Fruit fly (Drosophila melanogaster) whole organism, embryonic: ENCODE data around the gene CG4593.

ENCODE experiments used
- Awh ChIP-seq: fragments of 200-800 bp; sonication (Bioruptor generic); IDR thresholded peaks from 2 replicates; pipeline ENCODE4, ENCODE4 v1.3.6; 2022; ENCODE audit warnings: missing biosample characterization, missing genetic modification characterization
- Bgb ChIP-seq: fragments of 200-800 bp; sonication (Bioruptor generic); IDR thresholded peaks from 2 replicates; pipeline ENCODE4 v1.3.6; 2022; ENCODE audit warnings: missing biosample characterization, missing genetic modification characterization; ENCODE audit not compliant: partially characterized antibody
- CG10321 ChIP-seq: fragments of 200-800 bp; sonication (Bioruptor generic); IDR thresholded peaks from 2 replicates; pipeline ENCODE4 v1.3.6; 2022; ENCODE audit warnings: missing biosample characterization, missing genetic modification characterization
- CG12236 ChIP-seq: fragments of 200-800 bp; sonication (Bioruptor generic); optimal IDR thresholded peaks from 2 replicates; lab custom pipeline; 2016; ENCODE audit warnings: missing biosample characterization, missing genetic modification characterization
- CG1233 ChIP-seq: fragments of 200-800 bp; sonication (Bioruptor generic); optimal IDR thresholded peaks from 4 replicates; lab custom pipeline; 2018; ENCODE audit warnings: missing biosample characterization, mild to moderate bottlenecking, missing genetic modification characterization
- CG13296 ChIP-seq: fragments of 200-800 bp; sonication (Bioruptor generic); optimal IDR thresholded peaks from 3 replicates; lab custom pipeline; 2018; ENCODE audit warnings: missing biosample characterization, mild to moderate bottlenecking, missing genetic modification characterization
- CG17912 ChIP-seq: fragments of 200-800 bp; sonication (Bioruptor generic); optimal IDR thresholded peaks from 2 replicates; lab custom pipeline; 2018; ENCODE audit warnings: missing biosample characterization, mild to moderate bottlenecking, missing genetic modification characterization
- CG2875 ChIP-seq: fragments of 200-800 bp; sonication (Bioruptor generic); optimal IDR thresholded peaks from 2 replicates; lab custom pipeline; 2017; ENCODE audit warnings: missing biosample characterization, mild to moderate bottlenecking, missing genetic modification characterization, missing genetic modification reagents
- CG3163 ChIP-seq: fragments of 200-800 bp; sonication (Bioruptor generic); optimal IDR thresholded peaks from 3 replicates; lab custom pipeline; 2016; ENCODE audit warnings: missing biosample characterization, missing genetic modification characterization
- CG3281 ChIP-seq: fragments of 200-800 bp; sonication (Bioruptor generic); optimal IDR thresholded peaks from 3 replicates; lab custom pipeline; 2017; ENCODE audit warnings: missing biosample characterization, mild to moderate bottlenecking, missing genetic modification characterization
- CG33213 ChIP-seq: fragments of 200-800 bp; sonication (Bioruptor generic); optimal IDR thresholded peaks from 3 replicates; lab custom pipeline; 2016; ENCODE audit warnings: missing biosample characterization, missing genetic modification characterization
- CG4854 ChIP-seq: fragments of 200-800 bp; sonication (Bioruptor generic); optimal IDR thresholded peaks from 2 replicates; lab custom pipeline; 2016; ENCODE audit warnings: missing biosample characterization, missing genetic modification characterization, inconsistent platforms
- CG5180 ChIP-seq: fragments of 200-800 bp; sonication (Bioruptor generic); optimal IDR thresholded peaks from 3 replicates; lab custom pipeline; 2017; ENCODE audit warnings: missing biosample characterization, missing genetic modification characterization, mild to moderate bottlenecking, moderate library complexity, missing genetic modification reagents
- CG8281 ChIP-seq: fragments of 200-800 bp; sonication (Bioruptor generic); optimal IDR thresholded peaks from 2 replicates; lab custom pipeline; 2018; ENCODE audit warnings: missing biosample characterization, mild to moderate bottlenecking, missing genetic modification characterization, moderate library complexity
- CG9215 ChIP-seq: fragments of 200-800 bp; sonication (Bioruptor generic); IDR thresholded peaks from 2 replicates; pipeline ENCODE4 v1.3.6; 2022; ENCODE audit warnings: missing biosample characterization, missing genetic modification characterization
- Chrac-16 ChIP-seq: fragments of 200-800 bp; sonication (Bioruptor generic); optimal IDR thresholded peaks from 3 replicates; lab custom pipeline; 2016; ENCODE audit warnings: missing biosample characterization, missing genetic modification characterization
- D ChIP-seq, 2 experiments: fragments of 200-800 bp in 1 of 2; fragments of >200 bp in 1 of 2; sonication (Bioruptor generic) in 1 of 2; optimal IDR thresholded peaks; 2 replicates in 1 of 2; 3 replicates in 1 of 2; lab custom pipeline; 2017; ENCODE audit warnings: mild to moderate bottlenecking in 1 of 2, missing biosample characterization in 1 of 2, missing genetic modification characterization in 1 of 2, missing genetic modification reagents in 1 of 2
- D19A ChIP-seq: fragments of 200-800 bp; optimal IDR thresholded peaks from 3 replicates; lab custom pipeline; 2019; ENCODE audit warnings: missing biosample characterization, mild to moderate bottlenecking, missing genetic modification characterization, moderate library complexity
- E2f2 ChIP-seq: fragments of 200-800 bp; sonication (Bioruptor generic); IDR thresholded peaks from 2 replicates; pipeline ENCODE4 v1.3.6; 2022; ENCODE audit warnings: missing biosample characterization, missing genetic modification characterization
- Ets97D ChIP-seq: fragments of 200-800 bp; sonication (Bioruptor generic); optimal IDR thresholded peaks from 3 replicates; lab custom pipeline; 2016; ENCODE audit warnings: missing biosample characterization, missing genetic modification characterization
- Fer1 ChIP-seq: fragments of 200-800 bp; sonication (Bioruptor generic); optimal IDR thresholded peaks from 2 replicates; lab custom pipeline; 2017; ENCODE audit warnings: missing biosample characterization, mild to moderate bottlenecking, missing genetic modification characterization
- Fer3 ChIP-seq: fragments of 200-800 bp; sonication (Bioruptor generic); optimal IDR thresholded peaks from 2 replicates; lab custom pipeline; 2018; ENCODE audit warnings: missing biosample characterization, mild to moderate bottlenecking, missing genetic modification characterization, moderate library complexity
- Hey ChIP-seq: fragments of 200-800 bp; sonication (Bioruptor generic); optimal IDR thresholded peaks from 3 replicates; lab custom pipeline; 2018; ENCODE audit warnings: missing biosample characterization, mild to moderate bottlenecking, missing genetic modification characterization
- HmgZ ChIP-seq: fragments of 200-800 bp; sonication (Bioruptor generic); optimal IDR thresholded peaks from 2 replicates; lab custom pipeline; 2018; ENCODE audit warnings: missing biosample characterization, mild to moderate bottlenecking, missing genetic modification characterization
- Hmx ChIP-seq: fragments of 200-800 bp; sonication (Bioruptor generic); optimal IDR thresholded peaks from 2 replicates; lab custom pipeline; 2016; ENCODE audit warnings: missing biosample characterization, missing genetic modification characterization
- Hr39 ChIP-seq: fragments of >200 bp; optimal IDR thresholded peaks from 2 replicates; lab custom pipeline; 2017
- Neu2 ChIP-seq: fragments of 200-800 bp; sonication (Bioruptor generic); optimal IDR thresholded peaks from 3 replicates; lab custom pipeline; 2016; ENCODE audit warnings: missing biosample characterization, missing genetic modification characterization, borderline replicate concordance
- Nf-YA ChIP-seq: fragments of 200-800 bp; sonication (Bioruptor generic); IDR thresholded peaks from 2 replicates; pipeline ENCODE4 v1.3.6; 2022; ENCODE audit warnings: missing biosample characterization, missing genetic modification characterization
- Oli ChIP-seq: fragments of 200-800 bp; sonication (Bioruptor generic); optimal IDR thresholded peaks from 2 replicates; lab custom pipeline; 2018; ENCODE audit warnings: missing biosample characterization, mild to moderate bottlenecking, missing genetic modification characterization, moderate library complexity
- Xbp1 ChIP-seq: fragments of 200-800 bp; sonication (Bioruptor generic); optimal IDR thresholded peaks from 3 replicates; lab custom pipeline; 2016; ENCODE audit warnings: missing biosample characterization, mild to moderate bottlenecking, missing genetic modification characterization
- ap ChIP-seq: fragments of 200-800 bp; sonication (Bioruptor generic); IDR thresholded peaks from 2 replicates; pipeline ENCODE4 v1.3.6; 2022; ENCODE audit warnings: missing biosample characterization, missing genetic modification characterization
- az2 ChIP-seq: fragments of 200-800 bp; sonication (Bioruptor generic); optimal IDR thresholded peaks from 3 replicates; lab custom pipeline; 2016; ENCODE audit warnings: missing biosample characterization, missing genetic modification characterization
- bbx ChIP-seq: fragments of 200-800 bp; sonication (Bioruptor generic); IDR thresholded peaks from 2 replicates; pipeline ENCODE4 v1.3.6; 2022; ENCODE audit warnings: missing biosample characterization, missing genetic modification characterization; ENCODE audit not compliant: partially characterized antibody
- cwo ChIP-seq: fragments of 200-800 bp; sonication (Bioruptor generic); optimal IDR thresholded peaks from 3 replicates; lab custom pipeline; 2017; ENCODE audit warnings: missing biosample characterization, missing genetic modification characterization, mild to moderate bottlenecking, moderate library complexity, missing genetic modification reagents
- dan ChIP-seq: fragments of 200-800 bp; sonication (Bioruptor generic); IDR thresholded peaks from 2 replicates; pipeline ENCODE4 v1.3.6; 2022; ENCODE audit warnings: missing biosample characterization, missing genetic modification characterization
- emc ChIP-seq: fragments of 200-800 bp; sonication (Bioruptor generic); optimal IDR thresholded peaks from 2 replicates; lab custom pipeline; 2016; ENCODE audit warnings: missing biosample characterization, missing genetic modification characterization
- ems ChIP-seq: fragments of 200-800 bp; sonication (Bioruptor generic); optimal IDR thresholded peaks from 3 replicates; lab custom pipeline; 2016; ENCODE audit warnings: missing biosample characterization, missing genetic modification characterization
- esg ChIP-seq: fragments of 200-800 bp; sonication (Bioruptor generic); conservative IDR thresholded peaks from 2 replicates; pipeline ENCODE4 v1.3.6; 2022; ENCODE audit warnings: missing biosample characterization, missing genetic modification characterization
- fd96Cb ChIP-seq: fragments of 200-800 bp; sonication (Bioruptor generic); optimal IDR thresholded peaks from 2 replicates; lab custom pipeline; 2018; ENCODE audit warnings: missing biosample characterization, mild to moderate bottlenecking, missing genetic modification characterization, moderate library complexity
- gcm2 ChIP-seq: fragments of 200-800 bp; sonication (Bioruptor generic); optimal IDR thresholded peaks from 2 replicates; lab custom pipeline; 2016; ENCODE audit warnings: missing biosample characterization, missing genetic modification characterization
- gro ChIP-seq: fragments of 200-800 bp; sonication (Bioruptor generic); optimal IDR thresholded peaks from 2 replicates; lab custom pipeline; 2016; ENCODE audit warnings: missing biosample characterization, missing genetic modification characterization
- gt ChIP-seq: fragments of 200-800 bp; sonication (Bioruptor generic); IDR thresholded peaks from 2 replicates; pipeline ENCODE4 v1.3.6; 2022; ENCODE audit warnings: missing biosample characterization, missing genetic modification characterization
- ham ChIP-seq: fragments of 200-800 bp; sonication (Bioruptor generic); IDR thresholded peaks from 2 replicates; pipeline ENCODE4 v1.3.6; 2022; ENCODE audit warnings: missing biosample characterization, missing genetic modification characterization
- hkb ChIP-seq, 2 experiments: fragments of 200-800 bp in 1 of 2; fragments of >200 bp in 1 of 2; sonication (Bioruptor generic) in 1 of 2; IDR thresholded peaks in 1 of 2; optimal IDR thresholded peaks in 1 of 2; 2 replicates each; pipeline versions ENCODE4 v1.3.6 to Lab custom; 2017 to 2022; ENCODE audit warnings: missing biosample characterization in 1 of 2, missing genetic modification characterization in 1 of 2
- hth ChIP-seq: fragments of >200 bp; optimal IDR thresholded peaks from 2 replicates; lab custom pipeline; 2017; ENCODE audit warnings: inconsistent platforms
- kay ChIP-seq: fragments of 200-800 bp; sonication (Bioruptor generic); optimal IDR thresholded peaks from 2 replicates; lab custom pipeline; 2016; ENCODE audit warnings: missing biosample characterization, missing genetic modification characterization
- onecut ChIP-seq: fragments of 200-800 bp; sonication (Bioruptor generic); IDR thresholded peaks from 2 replicates; pipeline ENCODE4 v1.3.6; 2022; ENCODE audit warnings: missing biosample characterization, missing genetic modification characterization
- rib ChIP-seq: fragments of 200-800 bp; sonication (Bioruptor generic); IDR thresholded peaks from 2 replicates; pipeline ENCODE4 v1.3.6; 2022; ENCODE audit warnings: missing biosample characterization, missing genetic modification characterization
- sens-2 ChIP-seq: fragments of 200-800 bp; sonication (Bioruptor generic); IDR thresholded peaks from 2 replicates; pipeline ENCODE4 v1.3.6; 2022; ENCODE audit warnings: missing biosample characterization, missing genetic modification characterization
- toy ChIP-seq: fragments of 200-800 bp; sonication (Bioruptor generic); IDR thresholded peaks from 2 replicates; pipeline ENCODE4 v1.3.6; 2022; ENCODE audit warnings: missing biosample characterization, missing genetic modification characterization
- zen2 ChIP-seq: fragments of 200-800 bp; sonication (Bioruptor generic); IDR thresholded peaks from 3 replicates; pipeline ENCODE4 v1.3.6; 2022; ENCODE audit warnings: missing biosample characterization, missing genetic modification characterization; ENCODE audit not compliant: partially characterized antibody

CG4593 gene

DNA sequence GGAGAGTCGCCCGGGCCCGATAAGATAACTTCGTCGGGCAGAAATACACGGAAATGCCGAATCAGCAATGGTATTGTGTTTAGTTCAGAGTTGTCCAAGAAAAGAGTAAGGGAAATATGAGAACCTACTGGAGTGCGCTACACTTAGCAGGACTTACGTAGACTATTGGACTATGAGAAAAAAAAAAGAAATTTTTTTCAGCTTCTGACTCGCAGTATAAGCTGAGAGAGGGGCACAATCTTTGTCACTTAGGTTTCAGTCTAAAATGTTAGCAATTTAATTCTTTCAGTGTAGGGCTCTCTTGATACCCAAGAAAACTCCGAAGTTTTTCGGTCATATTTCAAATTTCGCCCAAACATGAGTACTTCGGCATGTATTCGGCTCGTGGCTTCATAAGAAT is 19.9 kb upstream of the CG4593 start (continued):
- peak; percentile 30 for TF ChIP-seq gcm2
- TF ChIP-seq onecut (GFP tag; lab: Robert Waterston, UW) = peak; percentile 21; the same call in 1 of the 2 replicates
- no peak for TF ChIP-seq Hmx
- TF ChIP-seq CG3163 (GFP tag; lab: Kevin White, UChicago) = peak; percentile 52
- TF ChIP-seq CG33213 (GFP tag; lab: Kevin White, UChicago) = peak; percentile 55
- TF ChIP-seq toy (GFP tag; lab: Robert Waterston, UW) = no peak
- TF ChIP-seq CG1233 (GFP tag; lab: Kevin White, UChicago) = peak; percentile 57
- TF ChIP-seq D (optimal IDR thresholded peaks at IDR 0.05; lab: Kevin White, UChicago) = no peak
- TF ChIP-seq D (GFP tag; optimal IDR thresholded peaks at IDR 0.05; lab: Kevin White, UChicago) = peak; percentile 41
- TF ChIP-seq CG8281 (tag; lab: Kevin White, UChicago) = peak; percentile 9
- TF ChIP-seq az2 (GFP tag; lab: Kevin White, UChicago) = peak; percentile 62
- TF ChIP-seq Oli (tag; lab: Kevin White, UChicago) = peak; percentile 70
- TF ChIP-seq kay = no peak
- TF ChIP-seq ems = peak; percentile 64
- no peak for TF ChIP-seq zen2 (GFP tag; lab: Robert Waterston, UW)
- TF ChIP-seq Awh (GFP tag; lab: Robert Waterston, UW) = peak; percentile 70
- no peak for TF ChIP-seq ham (GFP tag; lab: Robert Waterston, UW)
- TF ChIP-seq gro (GFP tag; lab: Kevin White, UChicago) = peak; percentile 74
- no peak for TF ChIP-seq Hey (tag; lab: Kevin White, UChicago)
- peak; percentile 56 for TF ChIP-seq HmgZ (tag; lab: Kevin White, UChicago)
- TF ChIP-seq ap (GFP tag; lab: Robert Waterston, UW) = peak; percentile 71
- peak; percentile 72 for TF ChIP-seq CG9215 (GFP tag; lab: Robert Waterston, UW)
- peak; percentile 49 for TF ChIP-seq CG2875 (GFP tag; lab: Kevin White, UChicago)
- TF ChIP-seq Fer3 (tag; lab: Kevin White, UChicago) = peak; percentile 67
- TF ChIP-seq Chrac-16 (GFP tag; lab: Kevin White, UChicago) = peak; percentile 45
- no peak for TF ChIP-seq Bgb
- no peak for TF ChIP-seq hth
- peak; percentile 50 for TF ChIP-seq Fer1
- peak; percentile 1 for TF ChIP-seq emc (GFP tag; lab: Kevin White, UChicago)
- peak; percentile 62 for TF ChIP-seq CG3281 (GFP tag; lab: Kevin White, UChicago)
- peak; percentile 49 for TF ChIP-seq cwo (GFP tag; lab: Kevin White, UChicago)
- peak; percentile 41 for TF ChIP-seq CG5180 (GFP tag; lab: Kevin White, UChicago)
- TF ChIP-seq dan (GFP tag; lab: Robert Waterston, UW) = 0 out of 2 replicates have a peak, but pooled peaks have one; percentile 22
- TF ChIP-seq gt = peak; percentile 62
- peak; percentile 25 for TF ChIP-seq D19A (tag; lab: Kevin White, UChicago)
- TF ChIP-seq Hr39 = no peak
- peak; percentile 59; the same call in 1 of the 2 replicates for TF ChIP-seq E2f2 (GFP tag; lab: Robert Waterston, UW)
- TF ChIP-seq CG4854 (GFP tag; lab: Kevin White, UChicago) = peak; percentile 50
- no peak for TF ChIP-seq hkb (optimal IDR thresholded peaks at IDR 0.05; lab: Kevin White, UChicago)
- TF ChIP-seq hkb (GFP tag; IDR thresholded peaks at IDR 0.05; lab: Robert Waterston, UW) = peak; percentile 88
- TF ChIP-seq CG12236 (GFP tag; lab: Kevin White, UChicago) = peak; percentile 26
- peak; percentile 65 for TF ChIP-seq esg (GFP tag; lab: Robert Waterston, UW)
- TF ChIP-seq Ets97D (GFP tag; lab: Kevin White, UChicago) = no peak
- TF ChIP-seq CG17912 (GFP tag; lab: Kevin White, UChicago) = no peak
- TF ChIP-seq bbx (GFP tag; lab: Robert Waterston, UW) = no peak
- peak; percentile 35 for TF ChIP-seq CG13296 (GFP tag; lab: Kevin White, UChicago)
- peak; percentile 72; the same call in 1 of the 2 replicates for TF ChIP-seq sens-2 (GFP tag; lab: Robert Waterston, UW)
- peak; percentile 74 for TF ChIP-seq Xbp1
- TF ChIP-seq CG10321 (GFP tag; lab: Robert Waterston, UW) = no peak
- peak; percentile 74 for TF ChIP-seq Nf-YA (GFP tag; lab: Robert Waterston, UW)
- TF ChIP-seq Neu2 (GFP tag; lab: Kevin White, UChicago) = no peak
- TF ChIP-seq fd96Cb (tag; lab: Kevin White, UChicago) = peak; percentile 65
- TF ChIP-seq rib = peak; percentile 66; the same call in 1 of the 2 replicates
